Fruit fly (Drosophila melanogaster) whole organism, pupa: ENCODE data around the gene bb8.
A peak's percentile ranks its signal among the peaks of the same experiment; 100 is the strongest.

ENCODE experiments used
- CG10348 ChIP-seq: fragments of 200-800 bp; sonication (Bioruptor generic); IDR thresholded peaks from 2 replicates; pipeline ENCODE4 v1.3.6; 2022; ENCODE audit warnings: missing biosample characterization, missing genetic modification characterization
- CG12605 ChIP-seq: fragments of 200-800 bp; sonication (Bioruptor generic); IDR thresholded peaks from 2 replicates; pipeline ENCODE4 v1.3.6; 2022; ENCODE audit warnings: missing biosample characterization, missing genetic modification characterization
- CG13204 ChIP-seq: fragments of 200-800 bp; sonication (Bioruptor generic); optimal IDR thresholded peaks from 2 replicates; lab custom pipeline; 2018; ENCODE audit warnings: missing biosample characterization, mild to moderate bottlenecking, missing genetic modification characterization, moderate library complexity
- CG14655 ChIP-seq: fragments of 200-800 bp; sonication (Bioruptor generic); optimal IDR thresholded peaks from 3 replicates; lab custom pipeline; 2017; ENCODE audit warnings: mild to moderate bottlenecking, missing biosample characterization, missing genetic modification reagents, missing genetic modification characterization
- CG15710 ChIP-seq: fragments of 200-800 bp; sonication (Bioruptor generic); optimal IDR thresholded peaks from 2 replicates; lab custom pipeline; 2018; ENCODE audit warnings: missing biosample characterization, mild to moderate bottlenecking, missing genetic modification characterization, moderate library complexity
- CG17806 ChIP-seq: fragments of 200-800 bp; sonication (Bioruptor generic); optimal IDR thresholded peaks from 2 replicates; lab custom pipeline; 2018; ENCODE audit warnings: missing biosample characterization, mild to moderate bottlenecking, missing genetic modification characterization, moderate library complexity
- CG32121 ChIP-seq: fragments of 200-800 bp; sonication (Bioruptor generic); IDR thresholded peaks from 2 replicates; pipeline ENCODE4 v1.3.6; 2022; ENCODE audit warnings: missing biosample characterization, missing genetic modification characterization
- CG34367 ChIP-seq: fragments of 200-800 bp; sonication (Bioruptor generic); optimal IDR thresholded peaks from 2 replicates; lab custom pipeline; 2018; ENCODE audit warnings: missing biosample characterization, mild to moderate bottlenecking, missing genetic modification characterization
- CG4496 ChIP-seq: fragments of 200-800 bp; sonication (Bioruptor generic); IDR thresholded peaks from 3 replicates; pipeline ENCODE4 v1.3.6; 2022; ENCODE audit warnings: missing biosample characterization, missing genetic modification characterization
- CG8159 ChIP-seq: fragments of 200-800 bp; sonication (Bioruptor generic); optimal IDR thresholded peaks from 3 replicates; lab custom pipeline; 2018; ENCODE audit warnings: missing biosample characterization, mild to moderate bottlenecking, missing genetic modification characterization, moderate library complexity
- CG8301 ChIP-seq: fragments of 200-800 bp; sonication (Bioruptor generic); optimal IDR thresholded peaks from 2 replicates; lab custom pipeline; 2018; ENCODE audit warnings: missing biosample characterization, mild to moderate bottlenecking, missing genetic modification characterization
- CG9948 ChIP-seq: fragments of 200-800 bp; sonication (Bioruptor generic); optimal IDR thresholded peaks from 2 replicates; lab custom pipeline; 2018; ENCODE audit warnings: missing biosample characterization, mild to moderate bottlenecking, missing genetic modification characterization, moderate library complexity
- D1 ChIP-seq: fragments of 200-800 bp; sonication (Bioruptor generic); optimal IDR thresholded peaks from 2 replicates; lab custom pipeline; 2018; ENCODE audit warnings: missing biosample characterization, mild to moderate bottlenecking, missing genetic modification characterization, moderate library complexity
- EcR ChIP-seq: fragments of 200-800 bp; sonication (Bioruptor generic); optimal IDR thresholded peaks from 3 replicates; lab custom pipeline; 2019; ENCODE audit warnings: missing biosample characterization, missing genetic modification characterization, mild to moderate bottlenecking, moderate library complexity, missing genetic modification reagents
- Ets98B ChIP-seq: fragments of 200-800 bp; sonication (Bioruptor generic); IDR thresholded peaks from 2 replicates; pipeline ENCODE4 v1.3.6; 2022; ENCODE audit warnings: missing biosample characterization, missing genetic modification characterization
- Pif1A ChIP-seq: fragments of 200-800 bp; sonication (Bioruptor generic); optimal IDR thresholded peaks from 3 replicates; lab custom pipeline; 2016; ENCODE audit warnings: missing biosample characterization, missing genetic modification characterization
- Pif1B ChIP-seq: fragments of 200-800 bp; sonication (Bioruptor generic); optimal IDR thresholded peaks from 3 replicates; lab custom pipeline; 2016; ENCODE audit warnings: missing biosample characterization, missing genetic modification characterization
- Snoo ChIP-seq: fragments of 200-800 bp; sonication (Bioruptor generic); optimal IDR thresholded peaks from 3 replicates; lab custom pipeline; 2017; ENCODE audit warnings: missing biosample characterization, mild to moderate bottlenecking, missing genetic modification characterization, inconsistent platforms
- fd96Ca ChIP-seq: fragments of 200-800 bp; sonication (Bioruptor generic); IDR thresholded peaks from 3 replicates; pipeline ENCODE4 v1.3.6; 2022; ENCODE audit warnings: missing biosample characterization, missing genetic modification characterization
- gl ChIP-seq: fragments of 200-800 bp; sonication (Bioruptor generic); optimal IDR thresholded peaks from 2 replicates; lab custom pipeline; 2018; ENCODE audit warnings: missing biosample characterization, mild to moderate bottlenecking, missing genetic modification characterization
- rn ChIP-seq: fragments of 200-800 bp; sonication (Bioruptor generic); IDR thresholded peaks from 2 replicates; pipeline ENCODE4 v1.3.6; 2022; ENCODE audit warnings: missing biosample characterization, missing genetic modification characterization

bb8 gene

DNA sequence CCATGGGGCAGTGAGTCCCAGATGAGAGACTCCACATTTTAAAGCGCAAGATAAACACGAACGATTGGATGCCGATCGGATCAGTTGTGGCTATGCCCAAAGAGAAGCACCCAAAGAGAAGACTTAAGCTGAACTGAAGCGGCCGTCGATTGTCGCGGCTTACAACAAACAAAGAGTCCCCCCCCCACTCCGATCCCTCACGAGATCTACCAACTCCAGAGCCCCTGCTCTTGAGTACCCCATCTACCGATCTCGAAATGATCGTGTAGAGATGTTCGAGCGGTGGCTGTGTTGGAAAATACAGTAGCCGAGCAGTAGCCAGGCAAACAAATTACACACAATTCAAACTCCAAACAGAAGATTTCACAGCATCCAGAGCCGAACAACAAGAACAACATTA, 35.7 kb upstream of the bb8 start:
- peak; percentile 62 for TF ChIP-seq CG13204
- no peak for TF ChIP-seq CG14655 (GFP tag; lab: Kevin White, UChicago)
- TF ChIP-seq Pif1A (GFP tag; lab: Kevin White, UChicago), result no peak

DNA sequence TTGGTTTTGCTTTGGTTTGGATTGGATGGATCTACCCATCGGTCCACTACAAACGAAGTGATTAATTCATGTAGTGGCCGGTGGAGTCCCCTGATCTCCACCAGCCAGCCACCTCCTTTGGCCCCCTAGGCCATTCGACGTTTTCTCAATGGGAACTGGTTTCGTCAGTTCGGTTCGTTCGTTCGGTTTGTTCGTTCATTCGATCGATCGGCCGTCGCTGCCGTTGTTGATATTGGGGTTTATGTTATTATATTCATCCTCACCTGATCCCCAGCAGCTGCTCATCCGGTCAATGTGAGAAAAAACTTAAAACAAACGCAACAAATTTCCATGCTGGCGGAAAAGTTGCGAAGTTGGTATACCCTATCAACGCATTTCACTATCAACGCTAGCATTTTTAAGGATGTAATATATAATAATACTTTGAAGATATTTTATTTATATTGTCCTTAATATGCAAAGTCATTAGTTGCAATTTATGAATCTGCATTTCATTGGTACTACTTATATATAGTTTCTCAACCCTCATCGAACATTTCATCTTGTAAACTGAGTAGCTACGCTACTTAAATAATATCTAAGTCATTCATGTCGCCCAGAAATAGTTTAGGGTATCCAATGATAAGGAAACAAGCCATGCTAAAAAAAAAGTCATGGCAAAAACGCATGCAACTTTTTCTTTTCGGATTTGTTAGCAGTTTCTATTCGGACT, 33.8 kb upstream of the bb8 start:
- TF ChIP-seq CG32121 (GFP tag; lab: Robert Waterston, UW) (no peak), CG13204 (peak; percentile 49), fd96Ca (peak; percentile 51; the same call in 2 of the 3 replicates), CG17806 (tag; lab: Kevin White, UChicago) (no peak), CG12605 (GFP tag; lab: Robert Waterston, UW) (no peak), Snoo (tag; lab: Kevin White, UChicago) (no peak), gl (tag; lab: Kevin White, UChicago) (no peak), CG34367 (no peak), rn (GFP tag; lab: Robert Waterston, UW) (no peak), CG10348 (no peak), Pif1B (GFP tag; lab: Kevin White, UChicago) (no peak), CG8301 (tag; lab: Kevin White, UChicago) (peak; percentile 64), CG14655 (GFP tag; lab: Kevin White, UChicago) (peak; percentile 55), CG9948 (tag; lab: Kevin White, UChicago) (peak; percentile 4), Ets98B (GFP tag; lab: Robert Waterston, UW) (no peak), CG4496 (peak; percentile 35; the same call in 1 of the 3 replicates), D1 (tag; lab: Kevin White, UChicago) (no peak), CG8159 (tag; lab: Kevin White, UChicago) (peak; percentile 6), EcR (GFP tag; lab: Kevin White, UChicago) (peak; percentile 48), CG15710 (no peak), Pif1A (GFP tag; lab: Kevin White, UChicago) (peak; percentile 10)

DNA sequence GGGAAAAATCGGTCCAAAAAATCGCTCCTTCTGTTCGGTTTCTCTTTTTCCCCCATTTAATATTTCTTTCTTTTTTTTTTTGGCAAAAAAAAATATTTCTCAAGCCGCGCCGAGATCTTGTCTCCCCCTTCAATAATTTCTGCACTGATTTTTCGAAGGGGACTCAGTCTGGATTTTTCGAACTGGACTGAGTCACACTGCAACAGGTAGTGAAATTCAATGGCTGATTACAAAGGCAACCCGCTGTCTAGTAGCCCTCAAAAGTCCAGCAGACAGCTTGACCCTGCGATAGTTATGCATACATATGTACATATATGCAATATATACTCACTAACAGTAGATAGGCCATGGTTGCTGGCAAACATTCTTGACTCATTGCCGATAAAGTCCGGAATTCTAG, 30.3 kb upstream of the bb8 start:
- no peak for TF ChIP-seq CG8159 (tag; lab: Kevin White, UChicago)
- TF ChIP-seq EcR (GFP tag; lab: Kevin White, UChicago), result no peak
- no peak for TF ChIP-seq Snoo (tag; lab: Kevin White, UChicago)
- TF ChIP-seq CG34367, result no peak
- no peak for TF ChIP-seq CG9948 (tag; lab: Kevin White, UChicago)
- TF ChIP-seq D1 (tag; lab: Kevin White, UChicago), result no peak
- TF ChIP-seq CG17806 (tag; lab: Kevin White, UChicago), result no peak
- no peak for TF ChIP-seq Pif1A (GFP tag; lab: Kevin White, UChicago)
- TF ChIP-seq CG8301 (tag; lab: Kevin White, UChicago), result no peak
- no peak for TF ChIP-seq gl (tag; lab: Kevin White, UChicago)
- TF ChIP-seq CG32121 (GFP tag; lab: Robert Waterston, UW), result no peak
- no peak for TF ChIP-seq CG15710
- TF ChIP-seq CG12605 (GFP tag; lab: Robert Waterston, UW), result no peak
- no peak for TF ChIP-seq CG13204
- no peak for TF ChIP-seq CG14655 (GFP tag; lab: Kevin White, UChicago)
- no peak for TF ChIP-seq CG10348
- TF ChIP-seq CG4496, result no peak
- no peak for TF ChIP-seq fd96Ca

DNA sequence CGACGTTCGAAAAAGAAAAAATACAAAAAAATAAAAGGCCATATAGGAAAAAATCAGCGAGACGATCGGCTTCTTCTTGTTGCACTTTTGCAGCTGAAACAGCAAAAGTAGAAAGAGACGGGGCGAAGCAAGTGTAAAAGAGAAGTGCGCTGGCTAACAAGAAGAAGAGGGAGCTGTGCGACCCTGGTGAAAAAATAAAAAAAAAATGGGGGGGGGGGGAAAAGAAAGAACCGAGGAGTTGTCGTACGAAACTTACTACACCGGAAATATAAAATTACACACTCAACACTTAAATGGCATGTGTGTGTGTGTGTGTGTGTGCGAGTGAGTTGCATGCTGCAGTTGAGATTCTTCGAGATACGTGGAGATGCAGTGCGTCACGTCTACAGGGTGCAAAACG, 28.9 kb upstream of the bb8 start:
- TF ChIP-seq gl (tag; lab: Kevin White, UChicago) (peak; percentile 55), D1 (tag; lab: Kevin White, UChicago) (no peak), CG10348 (no peak), CG8159 (tag; lab: Kevin White, UChicago) (peak; percentile 31), Pif1B (GFP tag; lab: Kevin White, UChicago) (peak; percentile 47), EcR (GFP tag; lab: Kevin White, UChicago) (no peak), CG32121 (GFP tag; lab: Robert Waterston, UW) (no peak), Snoo (tag; lab: Kevin White, UChicago) (no peak), Ets98B (GFP tag; lab: Robert Waterston, UW) (no peak), fd96Ca (peak; percentile 46; the same call in 1 of the 3 replicates), CG34367 (no peak), Pif1A (GFP tag; lab: Kevin White, UChicago) (peak; percentile 65), CG4496 (peak; percentile 54; the same call in 2 of the 3 replicates), CG15710 (peak; percentile 35), rn (GFP tag; lab: Robert Waterston, UW) (no peak), CG8301 (tag; lab: Kevin White, UChicago) (peak; percentile 26), CG17806 (tag; lab: Kevin White, UChicago) (peak; percentile 15), CG14655 (GFP tag; lab: Kevin White, UChicago) (peak; percentile 58), CG13204 (peak; percentile 33), CG9948 (tag; lab: Kevin White, UChicago) (no peak), CG12605 (GFP tag; lab: Robert Waterston, UW) (peak; percentile 72)
- TF ChIP-seq, all 21 proteins: peak for 12

DNA sequence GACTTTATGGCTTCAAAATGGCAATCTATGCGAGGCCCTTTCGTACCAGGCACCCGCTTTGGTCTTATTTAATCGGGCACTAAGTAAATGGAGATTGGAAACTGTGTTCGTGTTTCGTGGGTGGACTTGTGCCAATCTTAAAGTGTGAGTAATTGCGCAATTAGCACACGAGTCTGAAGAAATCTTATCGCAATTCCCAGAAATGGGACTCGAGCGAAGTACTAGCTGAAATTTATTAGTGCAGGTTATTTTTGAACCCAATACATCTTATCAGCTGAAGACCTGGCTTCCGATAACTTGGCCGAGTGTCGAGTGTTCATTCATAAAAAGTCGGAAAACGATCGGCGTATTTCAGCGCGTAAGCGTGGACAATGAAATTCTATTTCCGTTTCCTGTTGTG, 26.9 kb upstream of the bb8 start:
- TF ChIP-seq rn (GFP tag; lab: Robert Waterston, UW) (no peak), Pif1B (GFP tag; lab: Kevin White, UChicago) (no peak), CG9948 (tag; lab: Kevin White, UChicago) (no peak), D1 (tag; lab: Kevin White, UChicago) (no peak), CG4496 (no peak), CG13204 (no peak), fd96Ca (no peak), EcR (GFP tag; lab: Kevin White, UChicago) (no peak), CG32121 (GFP tag; lab: Robert Waterston, UW) (no peak), CG8159 (tag; lab: Kevin White, UChicago) (no peak), CG17806 (tag; lab: Kevin White, UChicago) (no peak), CG12605 (GFP tag; lab: Robert Waterston, UW) (no peak), CG34367 (no peak), gl (tag; lab: Kevin White, UChicago) (no peak), Snoo (tag; lab: Kevin White, UChicago) (no peak), CG10348 (no peak), CG8301 (tag; lab: Kevin White, UChicago) (no peak), CG15710 (no peak), Ets98B (GFP tag; lab: Robert Waterston, UW) (no peak)
